Worm (Caenorhabditis elegans) whole organism, L1 larva: ENCODE measurements around the gene srbc-44.

Experiments
- aly-2 ChIP-seq: fragments of 150-350 bp; optimal IDR thresholded peaks from 2 replicates; lab custom pipeline; 2014; ENCODE audit warnings: missing biosample characterization, missing genetic modification characterization
- fkh-10 ChIP-seq: sonication (generic microtip); optimal IDR thresholded peaks from 2 replicates; lab custom pipeline; 2017; ENCODE audit warnings: missing biosample characterization, missing genetic modification reagents, missing genetic modification characterization
- lin-13 ChIP-seq: fragments of 150-350 bp; optimal IDR thresholded peaks from 2 replicates; lab custom pipeline; 2014; ENCODE audit warnings: missing biosample characterization, missing genetic modification reagents, missing genetic modification characterization
- lin-39 ChIP-seq: fragments of 150-350 bp; optimal IDR thresholded peaks from 2 replicates; lab custom pipeline; 2014; ENCODE audit warnings: missing biosample characterization, missing genetic modification reagents, missing genetic modification characterization
- nhr-11 ChIP-seq: fragments of 150-350 bp; optimal IDR thresholded peaks from 2 replicates; lab custom pipeline; 2014; ENCODE audit warnings: missing biosample characterization, missing genetic modification characterization
- nhr-237 ChIP-seq: fragments of 150-350 bp; optimal IDR thresholded peaks from 2 replicates; lab custom pipeline; 2014; ENCODE audit warnings: missing biosample characterization, missing genetic modification characterization
- pag-3 ChIP-seq: sonication (generic microtip); optimal IDR thresholded peaks from 2 replicates; lab custom pipeline; 2017; ENCODE audit warnings: missing genetic modification characterization, mild to moderate bottlenecking, missing compliant biosample characterization, antibody characterized with exemption, borderline replicate concordance; ENCODE audit not compliant: insufficient read depth
- skn-1 ChIP-seq: fragments of 150-350 bp; optimal IDR thresholded peaks from 2 replicates; lab custom pipeline; 2014; ENCODE audit warnings: missing biosample characterization, missing genetic modification characterization

DNA sequence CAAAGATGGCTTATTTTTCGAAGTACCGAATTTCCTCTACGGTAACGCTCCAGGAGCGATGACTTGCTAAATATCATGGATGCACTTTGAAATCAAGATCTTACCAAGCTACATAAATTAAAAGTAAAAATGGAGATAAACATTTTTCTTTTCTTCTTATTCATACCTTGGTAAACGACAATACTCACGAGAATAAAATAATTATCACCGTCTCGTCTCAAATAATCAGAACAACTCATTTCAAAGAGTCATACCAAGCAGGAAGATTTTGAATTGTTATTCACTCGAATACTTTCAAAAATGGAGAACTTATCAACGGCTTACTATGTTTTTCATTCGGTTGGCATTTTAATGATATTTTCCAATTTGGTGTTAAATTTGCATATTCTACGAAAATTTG is 14.9 kb upstream of the srbc-44 start, which contains the start of gene srbc-45:
- TF ChIP-seq lin-39 (tag; lab: Kevin White, UChicago) (no peak), skn-1 (no peak), lin-13 (GFP tag; lab: Kevin White, UChicago) (no peak), aly-2 (tag; lab: Kevin White, UChicago) (no peak), nhr-11 (no peak), pag-3 (tag; lab: Kevin White, UChicago) (no peak), fkh-10 (GFP tag; lab: Kevin White, UChicago) (no peak), nhr-237 (no peak)
